Fruit fly (Drosophila melanogaster): ENCODE data around the gene pug.

DNA sequence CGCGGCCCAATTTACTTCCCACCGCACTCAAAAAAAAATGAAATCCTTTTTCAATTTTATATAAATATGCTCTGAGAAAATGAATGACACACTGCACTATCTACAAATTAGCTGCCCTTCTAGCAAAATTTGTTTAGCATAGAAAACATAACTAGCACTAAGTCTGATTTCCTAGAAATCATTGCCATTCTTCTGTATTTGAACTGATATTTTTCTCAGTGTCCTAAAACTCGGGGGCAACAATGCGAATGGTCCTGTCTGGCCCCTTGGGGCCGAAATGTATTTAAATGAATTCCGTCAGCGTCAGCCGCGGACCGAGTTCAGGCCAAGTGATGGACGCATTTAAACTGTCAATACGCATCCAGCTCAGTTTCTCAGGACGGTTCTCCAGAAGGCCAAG is 23.7 kb upstream of the pug start:
- TF ChIP-seq pan (optimal IDR thresholded peaks at IDR 0.05) (no peak), EcR (GFP tag; optimal IDR thresholded peaks at IDR 0.05) (no peak), Dll (optimal IDR thresholded peaks at IDR 0.05) (no peak), psq (optimal IDR thresholded peaks at IDR 0.05) (no peak)

Data from whole organism.